Fruit fly (Drosophila melanogaster): Measurements from ENCODE around the gene CG13245.

dm6 chr2L:16049647-16050046, 45.5 kb downstream of the CG13245 start, which contains the start of gene beat-Ia:
- no peak for TF ChIP-seq CG8478 (optimal IDR thresholded peaks at IDR 0.05)
- TF ChIP-seq CTCF (optimal IDR thresholded peaks at IDR 0.05): peak in 1 of 2 experiments; percentile 46

Data from S2 (cell line).